Worm (Caenorhabditis elegans) whole organism, L1 larva: ENCODE results near the gene C06B8.7.

ENCODE experiments used
- elt-3 ChIP-seq, 6 experiments: fragments of 150-350 bp in 1 of 6; sonication (generic microtip); optimal IDR thresholded peaks; 2 replicates each; lab custom pipeline; 2017 to 2018; ENCODE audit warnings: missing biosample characterization in 6 of 6, missing genetic modification characterization in 6 of 6, inconsistent platforms in 1 of 6
- lin-15B ChIP-seq: fragments of 150-350 bp; sonication (generic microtip); optimal IDR thresholded peaks from 3 replicates; lab custom pipeline; 2014; ENCODE audit warnings: missing biosample characterization, missing genetic modification characterization

DNA sequence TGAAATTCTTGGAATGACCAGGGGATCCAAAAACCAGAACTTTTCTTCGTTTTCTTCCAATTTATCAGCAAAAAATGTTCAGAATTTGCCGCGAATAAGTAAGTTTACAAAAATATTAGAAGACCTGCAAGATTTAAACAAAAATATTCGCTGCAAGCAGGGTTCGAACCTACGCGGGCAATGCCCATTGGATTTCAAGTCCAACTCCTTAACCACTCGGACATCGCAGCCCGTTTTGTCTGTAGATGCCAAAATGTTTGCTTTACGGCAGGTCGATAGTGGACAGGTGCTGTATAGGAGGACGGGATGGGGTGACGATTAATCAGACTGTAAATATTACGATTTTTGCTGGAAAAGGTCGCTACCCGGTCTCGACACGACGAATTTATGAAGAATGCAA is 49.2 kb downstream of the C06B8.7 start:
- TF ChIP-seq lin-15B (tag; lab: Kevin White, UChicago) (no peak), elt-3 (tag; optimal IDR thresholded peaks at IDR 0.05; lab: Kevin White, UChicago) (no peak)
